2 worm cellular contexts compared by ENCODE assay signal in genomic region chrIV:5856975-5857374, ce11.
TF ChIP-seq lines count a peak whose summit lies in the region.

No protein-coding gene starts in this region.

TF ChIP-seq in whole organism, L4 larva, 104 proteins besides CTCF, POLR2A, EP300 and RAD21:
- no peak for TF ChIP-seq ZK337.2 (GFP tag; IDR thresholded peaks at IDR 0.05; lab: Robert Waterston, UW)
- TF ChIP-seq aha-1 (tag; lab: Kevin White, UChicago), result peak; percentile 66
- peak in 1 of 2 experiments; percentile 91 for TF ChIP-seq unc-62 (GFP tag; optimal IDR thresholded peaks at IDR 0.05 in 1 of 2; lab: Kevin White, UChicago)
- TF ChIP-seq unc-62 (tag; optimal IDR thresholded peaks at IDR 0.05; lab: Kevin White, UChicago), result no peak

TF ChIP-seq in whole organism, mixed stage, embryonic, 35 proteins besides CTCF, POLR2A, EP300 and RAD21:
- TF ChIP-seq tbx-8 (GFP tag; optimal IDR thresholded peaks at IDR 0.05; lab: Kevin White, UChicago) (no peak), mls-2 (tag; optimal IDR thresholded peaks at IDR 0.05; lab: Kevin White, UChicago) (no peak), sptf-1 (tag; optimal IDR thresholded peaks at IDR 0.05; lab: Kevin White, UChicago) (no peak), unc-120 (tag; optimal IDR thresholded peaks at IDR 0.05; lab: Kevin White, UChicago; ENCODE audit: poor library complexity, severe bottlenecking) (no peak), zip-8 (tag; optimal IDR thresholded peaks at IDR 0.05; lab: Kevin White, UChicago) (no peak), nhr-2 (tag; optimal IDR thresholded peaks at IDR 0.05; lab: Kevin White, UChicago) (peak; percentile 58)
